Fruit fly (Drosophila melanogaster) whole organism, embryonic: ENCODE results near the gene lectin-24A.

Experiments
- B-H2 ChIP-seq: fragments of 200-800 bp; sonication (Bioruptor generic); optimal IDR thresholded peaks from 2 replicates; lab custom pipeline; 2018; ENCODE audit warnings: missing biosample characterization, mild to moderate bottlenecking, missing genetic modification characterization
- CG10321 ChIP-seq: fragments of 200-800 bp; sonication (Bioruptor generic); IDR thresholded peaks from 2 replicates; pipeline ENCODE4 v1.3.6; 2022; ENCODE audit warnings: missing biosample characterization, missing genetic modification characterization
- CG10979 ChIP-seq: fragments of 200-800 bp; sonication (Bioruptor generic); optimal IDR thresholded peaks from 2 replicates; lab custom pipeline; 2018; ENCODE audit warnings: missing biosample characterization, mild to moderate bottlenecking, missing genetic modification characterization, moderate library complexity
- CG12155 ChIP-seq: fragments of 200-800 bp; sonication (Bioruptor generic); optimal IDR thresholded peaks from 3 replicates; lab custom pipeline; 2016; ENCODE audit warnings: missing biosample characterization, missing genetic modification characterization
- CG12219 ChIP-seq: fragments of 200-800 bp; sonication (Bioruptor generic); optimal IDR thresholded peaks from 3 replicates; lab custom pipeline; 2018; ENCODE audit warnings: missing biosample characterization, mild to moderate bottlenecking, missing genetic modification characterization
- CG12744 ChIP-seq: fragments of 200-800 bp; sonication (Bioruptor generic); optimal IDR thresholded peaks from 2 replicates; lab custom pipeline; 2016; ENCODE audit warnings: missing biosample characterization, missing genetic modification characterization
- CG15514 ChIP-seq: fragments of 200-800 bp; sonication (Bioruptor generic); optimal IDR thresholded peaks from 3 replicates; lab custom pipeline; 2017; ENCODE audit warnings: missing biosample characterization, missing genetic modification characterization, mild to moderate bottlenecking, moderate library complexity, missing genetic modification reagents
- CG16863 ChIP-seq: fragments of 200-800 bp; sonication (Bioruptor generic); optimal IDR thresholded peaks from 3 replicates; lab custom pipeline; 2016; ENCODE audit warnings: missing biosample characterization, missing genetic modification characterization
- CG1832 ChIP-seq: fragments of 200-800 bp; sonication (Bioruptor generic); optimal IDR thresholded peaks from 2 replicates; lab custom pipeline; 2017; ENCODE audit warnings: missing biosample characterization, mild to moderate bottlenecking, missing genetic modification characterization, inconsistent platforms
- CG2202 ChIP-seq: fragments of 200-800 bp; sonication (Bioruptor generic); optimal IDR thresholded peaks from 2 replicates; lab custom pipeline; 2018; ENCODE audit warnings: missing biosample characterization, mild to moderate bottlenecking, missing genetic modification characterization
- CG30431 ChIP-seq: fragments of 200-800 bp; sonication (Bioruptor generic); optimal IDR thresholded peaks from 2 replicates; lab custom pipeline; 2017; ENCODE audit warnings: missing biosample characterization, missing genetic modification characterization
- CG4820 ChIP-seq: fragments of 200-800 bp; sonication (Bioruptor generic); optimal IDR thresholded peaks from 3 replicates; lab custom pipeline; 2016; ENCODE audit warnings: missing biosample characterization, missing genetic modification characterization
- CG5180 ChIP-seq: fragments of 200-800 bp; sonication (Bioruptor generic); optimal IDR thresholded peaks from 3 replicates; lab custom pipeline; 2017; ENCODE audit warnings: missing biosample characterization, missing genetic modification characterization, mild to moderate bottlenecking, moderate library complexity, missing genetic modification reagents
- CG6254 ChIP-seq: fragments of 200-800 bp; sonication (Bioruptor generic); optimal IDR thresholded peaks from 3 replicates; lab custom pipeline; 2017; ENCODE audit warnings: mild to moderate bottlenecking, missing biosample characterization, missing genetic modification reagents, missing genetic modification characterization
- CG6272 ChIP-seq: fragments of 200-800 bp; sonication (Bioruptor generic); IDR thresholded peaks from 2 replicates; pipeline ENCODE4 v1.3.6; 2022; ENCODE audit warnings: missing biosample characterization, missing genetic modification characterization
- CG7839 ChIP-seq: fragments of 200-800 bp; sonication (Bioruptor generic); optimal IDR thresholded peaks from 3 replicates; lab custom pipeline; 2018; ENCODE audit warnings: missing biosample characterization, mild to moderate bottlenecking, missing genetic modification characterization, moderate library complexity
- CG8924 ChIP-seq: fragments of 200-800 bp; optimal IDR thresholded peaks from 3 replicates; lab custom pipeline; 2019; ENCODE audit warnings: missing biosample characterization, mild to moderate bottlenecking, missing genetic modification characterization, moderate library complexity
- D19A ChIP-seq: fragments of 200-800 bp; optimal IDR thresholded peaks from 3 replicates; lab custom pipeline; 2019; ENCODE audit warnings: missing biosample characterization, mild to moderate bottlenecking, missing genetic modification characterization, moderate library complexity
- Deaf1 ChIP-seq: fragments of 200-800 bp; optimal IDR thresholded peaks from 3 replicates; lab custom pipeline; 2019; ENCODE audit warnings: missing biosample characterization, mild to moderate bottlenecking, missing genetic modification characterization, moderate library complexity
- Ets97D ChIP-seq: fragments of 200-800 bp; sonication (Bioruptor generic); optimal IDR thresholded peaks from 3 replicates; lab custom pipeline; 2016; ENCODE audit warnings: missing biosample characterization, missing genetic modification characterization
- HmgZ ChIP-seq: fragments of 200-800 bp; sonication (Bioruptor generic); optimal IDR thresholded peaks from 2 replicates; lab custom pipeline; 2018; ENCODE audit warnings: missing biosample characterization, mild to moderate bottlenecking, missing genetic modification characterization
- MBD-R2 ChIP-seq: fragments of 200-800 bp; sonication (Bioruptor generic); IDR thresholded peaks from 2 replicates; pipeline ENCODE4 v1.3.6; 2022; ENCODE audit warnings: missing biosample characterization, missing genetic modification characterization
- Nf-YB ChIP-seq: fragments of 200-800 bp; sonication (Bioruptor generic); optimal IDR thresholded peaks from 3 replicates; lab custom pipeline; 2019; ENCODE audit warnings: missing biosample characterization, mild to moderate bottlenecking, missing genetic modification characterization, moderate library complexity
- Nf-YC ChIP-seq: fragments of 200-800 bp; optimal IDR thresholded peaks from 3 replicates; lab custom pipeline; 2019; ENCODE audit warnings: missing biosample characterization, mild to moderate bottlenecking, missing genetic modification characterization, moderate library complexity
- PHDP ChIP-seq: fragments of 200-800 bp; sonication (Bioruptor generic); optimal IDR thresholded peaks from 3 replicates; lab custom pipeline; 2018; ENCODE audit warnings: missing biosample characterization, mild to moderate bottlenecking, missing genetic modification characterization, moderate library complexity
- Trl ChIP-seq, 3 experiments: fragments of >200 bp in 2 of 3; fragments of 200-800 bp in 1 of 3; sonication (Bioruptor generic) in 1 of 3; optimal IDR thresholded peaks; 2 replicates in 1 of 3; 3 replicates in 2 of 3; lab custom pipeline; 2016 to 2017; ENCODE audit warnings: missing biosample characterization in 1 of 3, missing genetic modification characterization in 1 of 3
- Xrp1 ChIP-seq: fragments of 200-800 bp; sonication (Bioruptor generic); IDR thresholded peaks from 2 replicates; pipeline ENCODE4 v1.3.6; 2022; ENCODE audit warnings: missing biosample characterization, missing genetic modification characterization
- ara ChIP-seq: fragments of 200-800 bp; sonication (Bioruptor generic); IDR thresholded peaks from 2 replicates; pipeline ENCODE4 v1.3.6; 2022; ENCODE audit warnings: missing biosample characterization, missing genetic modification characterization
- az2 ChIP-seq: fragments of 200-800 bp; sonication (Bioruptor generic); optimal IDR thresholded peaks from 3 replicates; lab custom pipeline; 2016; ENCODE audit warnings: missing biosample characterization, missing genetic modification characterization
- ewg ChIP-seq: fragments of 200-800 bp; sonication (Bioruptor generic); optimal IDR thresholded peaks from 3 replicates; lab custom pipeline; 2017; ENCODE audit warnings: mild to moderate bottlenecking, missing biosample characterization, missing genetic modification reagents, missing genetic modification characterization
- nerfin-2 ChIP-seq: fragments of 200-800 bp; sonication (Bioruptor generic); IDR thresholded peaks from 2 replicates; pipeline ENCODE4 v1.3.6; 2022; ENCODE audit warnings: missing biosample characterization, missing genetic modification characterization; ENCODE audit not compliant: partially characterized antibody
- nmo ChIP-seq: fragments of 200-800 bp; sonication (Bioruptor generic); optimal IDR thresholded peaks from 2 replicates; lab custom pipeline; 2018; ENCODE audit warnings: missing biosample characterization, mild to moderate bottlenecking, missing genetic modification characterization, moderate library complexity
- pho ChIP-seq: fragments of 200-800 bp; sonication (Bioruptor generic); optimal IDR thresholded peaks from 2 replicates; lab custom pipeline; 2016; ENCODE audit warnings: missing biosample characterization, missing genetic modification characterization
- ranshi ChIP-seq: fragments of 200-800 bp; sonication (Bioruptor generic); IDR thresholded peaks from 2 replicates; pipeline ENCODE4 v1.3.6; 2022; ENCODE audit warnings: missing biosample characterization, missing genetic modification characterization
- sens ChIP-seq: fragments of 200-800 bp; sonication (Bioruptor generic); peaks from one replicate; lab custom pipeline; 2016; ENCODE audit warnings: missing biosample characterization, missing genetic modification characterization
- seq ChIP-seq: fragments of 200-800 bp; sonication (Bioruptor generic); IDR thresholded peaks from 2 replicates; pipeline ENCODE4 v1.3.6; 2022; ENCODE audit warnings: missing biosample characterization, missing genetic modification characterization
- sisA ChIP-seq: fragments of 200-800 bp; sonication (Bioruptor generic); IDR thresholded peaks from 2 replicates; pipeline ENCODE4 v1.3.6; 2022; ENCODE audit warnings: missing biosample characterization, missing genetic modification characterization
- sna ChIP-seq: fragments of 200-800 bp; sonication (Bioruptor generic); IDR thresholded peaks from 2 replicates; pipeline ENCODE4 v1.3.6; 2022; ENCODE audit warnings: missing biosample characterization, missing genetic modification characterization; ENCODE audit not compliant: partially characterized antibody
- tap ChIP-seq: fragments of 200-800 bp; optimal IDR thresholded peaks from 3 replicates; lab custom pipeline; 2019; ENCODE audit warnings: missing biosample characterization, mild to moderate bottlenecking, missing genetic modification characterization, moderate library complexity
- vvl ChIP-seq: fragments of 200-800 bp; sonication (Bioruptor generic); IDR thresholded peaks from 2 replicates; pipeline ENCODE4 v1.3.6; 2022; ENCODE audit warnings: missing biosample characterization, missing genetic modification characterization
- zen ChIP-seq: fragments of 200-800 bp; sonication (Bioruptor generic); optimal IDR thresholded peaks from 3 replicates; lab custom pipeline; 2018; ENCODE audit warnings: missing biosample characterization, mild to moderate bottlenecking, missing genetic modification characterization, moderate library complexity
- zfh1 ChIP-seq: fragments of 200-800 bp; sonication (Bioruptor generic); IDR thresholded peaks from 3 replicates; pipeline ENCODE4 v1.3.6; 2022; ENCODE audit warnings: missing biosample characterization, missing genetic modification characterization

Gene lectin-24A

DNA sequence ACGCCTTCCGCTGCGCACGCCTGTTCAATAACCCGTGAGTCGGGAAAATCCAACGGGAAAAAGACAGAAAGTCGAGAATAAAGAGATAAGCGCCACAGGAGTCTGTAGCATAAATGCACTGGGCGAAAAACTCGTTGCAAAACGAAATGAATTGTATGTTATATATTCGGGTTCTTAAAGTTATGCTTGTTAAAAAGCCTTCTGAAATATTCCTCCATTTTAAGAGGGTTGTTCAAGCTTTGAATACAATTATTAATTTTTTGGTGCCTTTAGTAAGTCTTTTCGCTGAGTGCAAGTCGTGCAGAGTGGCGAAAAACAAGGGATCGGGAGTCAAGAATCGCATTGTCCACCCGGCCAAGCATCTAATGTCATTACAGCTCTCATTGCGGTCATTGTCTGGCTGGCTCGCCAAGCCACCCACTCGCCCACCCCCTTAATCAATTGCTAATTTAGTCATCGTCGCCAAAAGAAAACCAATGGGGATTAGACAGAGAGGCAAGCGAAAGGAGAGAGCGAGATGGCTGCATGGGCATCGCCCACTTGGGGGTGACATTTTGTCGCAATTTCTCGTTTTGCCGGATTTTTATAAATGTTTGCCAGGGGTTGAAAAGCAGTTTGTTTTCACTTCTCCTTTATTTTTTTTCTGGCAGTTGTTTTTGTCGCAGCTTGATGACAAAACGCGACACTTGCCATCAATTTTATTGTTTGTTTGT, 32.3 kb downstream of the lectin-24A start (continued):
- no peak for TF ChIP-seq nerfin-2 (GFP tag; lab: Robert Waterston, UW)
- TF ChIP-seq CG12744 (GFP tag; lab: Kevin White, UChicago) = no peak
- TF ChIP-seq sens (GFP tag; lab: Kevin White, UChicago) = peak; percentile 84
- TF ChIP-seq Xrp1 (GFP tag; lab: Robert Waterston, UW) = peak; percentile 55; the same call in 1 of the 2 replicates
- TF ChIP-seq PHDP (tag; lab: Kevin White, UChicago) = no peak
- no peak for TF ChIP-seq CG6254 (GFP tag; lab: Kevin White, UChicago)
- TF ChIP-seq ranshi (GFP tag; lab: Robert Waterston, UW) = no peak
- no peak for TF ChIP-seq sna (GFP tag; lab: Robert Waterston, UW)
- TF ChIP-seq CG12219 = no peak
- peak; percentile 40 for TF ChIP-seq zen
- peak; percentile 27 for TF ChIP-seq CG4820 (GFP tag; lab: Kevin White, UChicago)
- peak; percentile 25 for TF ChIP-seq CG7839 (tag; lab: Kevin White, UChicago)
- TF ChIP-seq CG6272 (GFP tag; lab: Robert Waterston, UW) = no peak
- peak; percentile 15 for TF ChIP-seq tap (tag; lab: Kevin White, UChicago)
- no peak for TF ChIP-seq CG12155 (GFP tag; lab: Kevin White, UChicago)
- TF ChIP-seq seq (GFP tag; lab: Robert Waterston, UW) = peak; percentile 84
- TF ChIP-seq Ets97D = no peak
- no peak for TF ChIP-seq HmgZ
- no peak for TF ChIP-seq B-H2 (GFP tag; lab: Kevin White, UChicago)
- no peak for TF ChIP-seq CG16863 (GFP tag; lab: Kevin White, UChicago)
- TF ChIP-seq CG2202 (tag; lab: Kevin White, UChicago) = peak; percentile 3
- no peak for TF ChIP-seq pho
- TF ChIP-seq sisA = no peak
- 0 out of 3 replicates have a peak, but pooled peaks have one; percentile 49 for TF ChIP-seq zfh1
- TF ChIP-seq az2 (GFP tag; lab: Kevin White, UChicago) = peak; percentile 20
- peak; percentile 4 for TF ChIP-seq CG30431 (GFP tag; lab: Kevin White, UChicago)
- TF ChIP-seq CG5180 = no peak
- TF ChIP-seq ara (GFP tag; lab: Robert Waterston, UW) = no peak
- TF ChIP-seq MBD-R2 = no peak
- peak; percentile 31 for TF ChIP-seq nmo
- no peak for TF ChIP-seq CG15514 (GFP tag; lab: Kevin White, UChicago)

DNA sequence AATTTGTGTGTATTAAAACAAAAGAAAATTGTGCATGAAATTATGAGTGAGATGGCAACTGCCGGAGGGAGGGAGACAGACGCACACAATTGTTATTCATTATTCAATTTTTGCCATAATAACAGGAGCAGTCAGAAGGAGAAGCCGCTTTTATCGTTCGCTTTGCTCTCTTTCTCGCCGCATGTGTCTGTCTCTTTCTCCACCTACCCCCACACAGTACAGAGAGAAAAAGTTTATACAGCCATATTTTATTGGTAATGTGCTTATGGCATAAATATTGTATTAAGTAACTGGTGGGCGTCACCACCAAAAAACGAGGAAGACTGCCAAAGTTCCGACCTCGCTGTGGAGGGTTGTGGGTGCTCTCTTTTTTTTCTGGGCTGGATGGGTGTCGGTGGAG, 35.1 kb downstream of the lectin-24A start:
- no peak for TF ChIP-seq D19A (tag; lab: Kevin White, UChicago)
- TF ChIP-seq CG8924 (tag; lab: Kevin White, UChicago) = no peak
- peak; percentile 45 for TF ChIP-seq CG1832 (GFP tag; lab: Kevin White, UChicago)
- peak; percentile 31 for TF ChIP-seq ewg (GFP tag; lab: Kevin White, UChicago)
- peak; percentile 81 for TF ChIP-seq CG10321 (GFP tag; lab: Robert Waterston, UW)
- TF ChIP-seq CG10979 (tag; lab: Kevin White, UChicago) = no peak
- peak; percentile 93 for TF ChIP-seq Nf-YC (tag; lab: Kevin White, UChicago)
- TF ChIP-seq Nf-YB (GFP tag; lab: Kevin White, UChicago) = peak; percentile 87
- TF ChIP-seq seq (GFP tag; lab: Robert Waterston, UW) = peak; percentile 74; the same call in 1 of the 2 replicates
- TF ChIP-seq Deaf1 (tag; lab: Kevin White, UChicago) = peak; percentile 34
- peak; percentile 29; the same call in 1 of the 2 replicates for TF ChIP-seq vvl (GFP tag; lab: Robert Waterston, UW)
- TF ChIP-seq Trl (optimal IDR thresholded peaks at IDR 0.05; lab: Kevin White, UChicago) = peak in 1 of 2 experiments; percentile 5
- TF ChIP-seq Trl (GFP tag; optimal IDR thresholded peaks at IDR 0.05; lab: Kevin White, UChicago) = no peak
